Worm (Caenorhabditis elegans) whole organism, young adult: ENCODE data around the gene pgl-3.

Source experiments
- B0261.1 ChIP-seq: sonication (generic microtip); optimal IDR thresholded peaks from 2 replicates; lab custom pipeline; 2016; ENCODE audit warnings: mild to moderate bottlenecking, missing genetic modification characterization, moderate library complexity, missing compliant biosample characterization
- B0336.3 ChIP-seq: fragments of 200-800 bp; sonication (Bioruptor generic); IDR thresholded peaks from 2 replicates; pipeline ENCODE4 v1.3.6; 2022; ENCODE audit warnings: missing genetic modification characterization, missing compliant biosample characterization
- C17E4.6 ChIP-seq: fragments of 200-800 bp; sonication (Bioruptor generic); IDR thresholded peaks from 2 replicates; pipeline ENCODE4 v1.3.6; 2022; ENCODE audit warnings: missing genetic modification reagents, missing genetic modification characterization, missing compliant biosample characterization
- F22D6.2 ChIP-seq: sonication (generic microtip); optimal IDR thresholded peaks from 2 replicates; lab custom pipeline; 2016; ENCODE audit warnings: mild to moderate bottlenecking, missing genetic modification characterization, missing compliant biosample characterization
- F23B12.7 ChIP-seq: sonication (generic microtip); optimal IDR thresholded peaks from 2 replicates; lab custom pipeline; 2017; ENCODE audit warnings: missing genetic modification characterization, mild to moderate bottlenecking, missing compliant biosample characterization, antibody characterized with exemption, moderate library complexity; ENCODE audit not compliant: insufficient read depth
- F33H1.4 ChIP-seq: fragments of 200-800 bp; sonication (Bioruptor generic); IDR thresholded peaks from 2 replicates; pipeline ENCODE4 v1.3.6; 2022; ENCODE audit warnings: missing genetic modification reagents, missing genetic modification characterization, missing compliant biosample characterization
- F55B11.4 ChIP-seq: sonication (generic microtip); optimal IDR thresholded peaks from 2 replicates; lab custom pipeline; 2016; ENCODE audit warnings: missing compliant biosample characterization, missing genetic modification characterization, borderline replicate concordance; ENCODE audit not compliant: insufficient read depth
- F57A8.1 ChIP-seq: fragments of 200-800 bp; sonication (Bioruptor generic); optimal IDR thresholded peaks from 2 replicates; lab custom pipeline; 2018; ENCODE audit warnings: mild to moderate bottlenecking, missing genetic modification characterization, moderate library complexity, missing compliant biosample characterization
- F57C9.4 ChIP-seq: sonication (generic microtip); optimal IDR thresholded peaks from 2 replicates; lab custom pipeline; 2017; ENCODE audit warnings: mild to moderate bottlenecking, missing genetic modification characterization, missing compliant biosample characterization
- Y53F4B.3 ChIP-seq: fragments of 200-800 bp; sonication (Bioruptor generic); IDR thresholded peaks from 2 replicates; pipeline ENCODE4 v1.3.6; 2022; ENCODE audit warnings: missing genetic modification reagents, missing genetic modification characterization, missing compliant biosample characterization
- Y53G8AR.9 ChIP-seq: fragments of 200-800 bp; sonication (Bioruptor generic); conservative IDR thresholded peaks from 2 replicates; pipeline ENCODE4 v1.3.6; 2022; ENCODE audit warnings: missing genetic modification reagents, missing genetic modification characterization, missing compliant biosample characterization
- akir-1 ChIP-seq: fragments of 200-800 bp; sonication (Bioruptor generic); optimal IDR thresholded peaks from 2 replicates; lab custom pipeline; 2018; ENCODE audit warnings: mild to moderate bottlenecking, missing genetic modification characterization, moderate library complexity, missing compliant biosample characterization
- aptf-2 ChIP-seq: fragments of 200-800 bp; sonication (Bioruptor generic); conservative IDR thresholded peaks from 2 replicates; pipeline ENCODE4 v1.3.6; 2022; ENCODE audit warnings: missing genetic modification reagents, missing genetic modification characterization, missing compliant biosample characterization
- athp-1 ChIP-seq: sonication (generic microtip); optimal IDR thresholded peaks from 2 replicates; lab custom pipeline; 2017; ENCODE audit warnings: mild to moderate bottlenecking, missing genetic modification characterization, missing compliant biosample characterization
- attf-6 ChIP-seq: fragments of 200-800 bp; sonication (Bioruptor generic); IDR thresholded peaks from 2 replicates; pipeline ENCODE4 v1.3.6; 2022; ENCODE audit warnings: missing genetic modification reagents, missing genetic modification characterization, missing compliant biosample characterization
- cebp-1 ChIP-seq, 2 experiments: fragments of 200-800 bp in 1 of 2; sonication (Bioruptor generic) in 1 of 2; sonication (generic microtip) in 1 of 2; IDR thresholded peaks in 1 of 2; optimal IDR thresholded peaks in 1 of 2; 2 replicates each; pipeline versions ENCODE4 v1.3.6 to Lab custom; 2017 to 2022; ENCODE audit warnings: missing compliant biosample characterization in 2 of 2, missing genetic modification characterization in 2 of 2, mild to moderate bottlenecking in 1 of 2, missing genetic modification reagents in 1 of 2, moderate library complexity in 1 of 2
- ceh-79 ChIP-seq: sonication (generic microtip); optimal IDR thresholded peaks from 2 replicates; lab custom pipeline; 2017; ENCODE audit warnings: mild to moderate bottlenecking, missing genetic modification characterization, missing compliant biosample characterization
- chd-7 ChIP-seq: sonication (generic microtip); optimal IDR thresholded peaks from 2 replicates; lab custom pipeline; 2016; ENCODE audit warnings: mild to moderate bottlenecking, missing genetic modification characterization, moderate library complexity, missing compliant biosample characterization
- die-1 ChIP-seq: sonication (generic microtip); optimal IDR thresholded peaks from 2 replicates; lab custom pipeline; 2016; ENCODE audit warnings: missing genotype, mild to moderate bottlenecking, missing genetic modification characterization, missing compliant biosample characterization
- egl-18 ChIP-seq: fragments of 200-800 bp; sonication (Bioruptor generic); IDR thresholded peaks from 2 replicates; pipeline ENCODE4 v1.3.6; 2022; ENCODE audit warnings: missing genetic modification reagents, missing genetic modification characterization, missing compliant biosample characterization
- ets-4 ChIP-seq: fragments of 200-800 bp; sonication (Bioruptor generic); optimal IDR thresholded peaks from 2 replicates; lab custom pipeline; 2018; ENCODE audit warnings: mild to moderate bottlenecking, missing genetic modification characterization, missing compliant biosample characterization
- hmg-20 ChIP-seq: fragments of 200-800 bp; sonication (Bioruptor generic); IDR thresholded peaks from 2 replicates; pipeline ENCODE4 v1.3.6; 2022; ENCODE audit warnings: missing genetic modification reagents, missing genetic modification characterization, missing compliant biosample characterization
- hsf-1 ChIP-seq: fragments of 200-800 bp; sonication (Bioruptor generic); IDR thresholded peaks from 2 replicates; pipeline ENCODE4 v1.3.6; 2022; ENCODE audit warnings: missing genetic modification reagents, missing genetic modification characterization, missing compliant biosample characterization
- let-607 ChIP-seq, 2 experiments: fragments of 200-800 bp in 1 of 2; sonication (Bioruptor generic) in 1 of 2; sonication (generic microtip) in 1 of 2; optimal IDR thresholded peaks; 2 replicates each; lab custom pipeline; 2016 to 2018; ENCODE audit warnings: mild to moderate bottlenecking in 2 of 2, missing compliant biosample characterization in 2 of 2, missing genetic modification characterization in 2 of 2, moderate library complexity in 2 of 2, missing genotype in 1 of 2
- lin-26 ChIP-seq: fragments of 200-800 bp; sonication (Bioruptor generic); IDR thresholded peaks from 2 replicates; pipeline ENCODE4 v1.3.6; 2022; ENCODE audit warnings: missing genetic modification reagents, missing genetic modification characterization, missing compliant biosample characterization
- lir-1 ChIP-seq: fragments of 200-800 bp; sonication (Bioruptor generic); conservative IDR thresholded peaks from 2 replicates; pipeline ENCODE4 v1.3.6; 2022; ENCODE audit warnings: missing genetic modification reagents, missing genetic modification characterization, missing compliant biosample characterization
- madf-3 ChIP-seq: fragments of 200-800 bp; sonication (Bioruptor generic); IDR thresholded peaks from 2 replicates; pipeline ENCODE4 v1.3.6; 2022; ENCODE audit warnings: missing genetic modification reagents, missing genetic modification characterization, missing compliant biosample characterization
- madf-8 ChIP-seq: fragments of 200-800 bp; sonication (Bioruptor generic); conservative IDR thresholded peaks from 2 replicates; pipeline ENCODE4 v1.3.6; 2022; ENCODE audit warnings: missing genetic modification reagents, missing genetic modification characterization, missing compliant biosample characterization
- mcd-1 ChIP-seq: fragments of 200-800 bp; sonication (Bioruptor generic); IDR thresholded peaks from 2 replicates; pipeline ENCODE4 v1.3.6; 2022; ENCODE audit warnings: missing genetic modification reagents, missing genetic modification characterization, missing compliant biosample characterization
- nfya-2 ChIP-seq: fragments of 200-800 bp; sonication (Bioruptor generic); IDR thresholded peaks from 2 replicates; pipeline ENCODE4 v1.3.6; 2022; ENCODE audit warnings: missing genetic modification reagents, missing genetic modification characterization, missing compliant biosample characterization
- nhr-80 ChIP-seq: sonication (generic microtip); optimal IDR thresholded peaks from 2 replicates; lab custom pipeline; 2016; ENCODE audit warnings: missing genetic modification characterization, missing compliant biosample characterization
- sdz-38 ChIP-seq: sonication (generic microtip); optimal IDR thresholded peaks from 2 replicates; lab custom pipeline; 2016; ENCODE audit warnings: missing genotype, missing genetic modification characterization, missing compliant biosample characterization
- sea-2 ChIP-seq: fragments of 200-800 bp; sonication (Bioruptor generic); IDR thresholded peaks from 2 replicates; pipeline ENCODE4 v1.3.6; 2022; ENCODE audit warnings: missing genetic modification characterization, missing compliant biosample characterization
- snpc-1.1 ChIP-seq: sonication (generic microtip); optimal IDR thresholded peaks from 2 replicates; lab custom pipeline; 2017; ENCODE audit warnings: missing genetic modification characterization, mild to moderate bottlenecking, missing compliant biosample characterization, antibody characterized with exemption, moderate library complexity, missing genotype, missing genetic modification reagents; ENCODE audit not compliant: insufficient read depth
- snpc-1.3 ChIP-seq: sonication (generic microtip); optimal IDR thresholded peaks from 2 replicates; lab custom pipeline; 2017; ENCODE audit warnings: missing genetic modification characterization, mild to moderate bottlenecking, missing compliant biosample characterization, antibody characterized with exemption, moderate library complexity, missing genotype, missing genetic modification reagents; ENCODE audit not compliant: insufficient read depth
- snpc-4 ChIP-seq, 5 experiments: fragments of 150-350 bp in 1 of 5; sonication (generic microtip) in 4 of 5; optimal IDR thresholded peaks; 2 replicates each; lab custom pipeline; 2014 to 2018; ENCODE audit warnings: missing genetic modification characterization in 5 of 5, missing biosample characterization in 3 of 5, antibody characterized with exemption in 2 of 5, mild to moderate bottlenecking in 2 of 5, missing compliant biosample characterization in 2 of 5, missing genotype in 2 of 5, moderate library complexity in 2 of 5, missing genetic modification reagents in 1 of 5
- tlf-1 ChIP-seq: fragments of 200-800 bp; sonication (Bioruptor generic); optimal IDR thresholded peaks from 2 replicates; lab custom pipeline; 2018; ENCODE audit warnings: mild to moderate bottlenecking, missing genetic modification characterization, missing compliant biosample characterization
- unc-130 ChIP-seq: sonication (generic microtip); optimal IDR thresholded peaks from 2 replicates; lab custom pipeline; 2016; ENCODE audit warnings: missing genetic modification reagents, missing genetic modification characterization, missing compliant biosample characterization
- xnd-1 ChIP-seq: sonication (generic microtip); optimal IDR thresholded peaks from 2 replicates; lab custom pipeline; 2016; ENCODE audit warnings: missing genotype, missing genetic modification reagents, missing genetic modification characterization, missing compliant biosample characterization
- zfh-2 ChIP-seq: fragments of 200-800 bp; sonication (Bioruptor generic); conservative IDR thresholded peaks from 2 replicates; pipeline ENCODE4 v1.3.6; 2022; ENCODE audit warnings: missing genetic modification reagents, missing genetic modification characterization, missing compliant biosample characterization
- ztf-25 ChIP-seq: fragments of 200-800 bp; sonication (Bioruptor generic); IDR thresholded peaks from 2 replicates; pipeline ENCODE4 v1.3.6; 2022; ENCODE audit warnings: missing genetic modification reagents, missing genetic modification characterization, missing compliant biosample characterization

Gene pgl-3

DNA sequence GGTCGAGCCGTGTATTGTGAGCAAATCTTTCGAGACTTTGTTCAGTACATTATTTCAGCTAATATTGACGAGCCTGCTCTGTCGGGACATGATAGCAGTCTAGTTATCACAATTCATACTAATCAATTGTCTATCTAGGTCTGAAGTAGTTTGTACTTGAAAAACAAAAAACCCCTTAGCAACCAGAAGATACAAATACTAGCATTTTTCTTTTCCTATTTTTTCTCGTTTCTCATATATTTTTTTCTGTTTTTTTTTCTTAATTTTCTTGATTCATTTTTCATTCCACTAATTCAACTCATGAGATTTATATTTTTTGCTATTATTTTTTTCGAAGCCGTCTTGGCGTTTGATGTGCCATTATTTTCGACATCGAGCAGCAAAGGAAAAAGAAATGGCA, 31.4 kb downstream of the pgl-3 start, which contains the start of gene R02F11.9 (continued):
- no peak for TF ChIP-seq madf-8 (GFP tag; lab: Robert Waterston, UW)

DNA sequence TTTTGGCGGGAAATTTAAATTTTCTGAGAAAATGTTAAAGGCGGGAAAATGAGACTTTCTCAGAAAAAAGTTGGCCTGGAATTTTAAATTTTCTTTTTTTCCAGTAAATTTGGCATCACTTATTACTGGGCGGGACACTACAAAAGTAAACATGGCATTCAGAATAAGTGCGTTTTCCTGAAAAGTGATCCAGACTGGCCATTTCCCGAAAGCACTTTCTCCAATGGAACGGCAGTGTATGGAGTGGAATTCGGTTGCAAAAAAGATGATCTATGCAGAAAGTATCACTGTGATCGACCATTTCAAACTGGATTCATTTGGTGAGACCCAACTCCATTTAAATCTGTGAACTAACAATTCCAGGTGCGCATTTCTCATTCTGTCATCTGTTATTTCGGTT, 32.1 kb downstream of the pgl-3 start:
- no peak for TF ChIP-seq F23B12.7
- no peak for TF ChIP-seq ztf-25
- TF ChIP-seq attf-6 (GFP tag; lab: Robert Waterston, UW), result no peak
- no peak for TF ChIP-seq ets-4 (GFP tag; lab: Kevin White, UChicago)
- TF ChIP-seq die-1 (tag; lab: Kevin White, UChicago), result no peak
- no peak for TF ChIP-seq Y53F4B.3 (GFP tag; lab: Robert Waterston, UW)
- TF ChIP-seq B0261.1 (tag; lab: Kevin White, UChicago), result no peak
- TF ChIP-seq mcd-1 (GFP tag; lab: Robert Waterston, UW), result no peak
- TF ChIP-seq F57A8.1, result no peak
- no peak for TF ChIP-seq C17E4.6
- TF ChIP-seq hsf-1 (GFP tag; lab: Robert Waterston, UW), result no peak
- no peak for TF ChIP-seq egl-18 (GFP tag; lab: Robert Waterston, UW)
- no peak for TF ChIP-seq snpc-1.1 (tag; lab: Kevin White, UChicago)
- TF ChIP-seq unc-130 (GFP tag; lab: Kevin White, UChicago), result no peak
- TF ChIP-seq F57C9.4 (tag; lab: Kevin White, UChicago), result no peak
- no peak for TF ChIP-seq F33H1.4 (GFP tag; lab: Robert Waterston, UW)
- TF ChIP-seq, all 124 proteins: peak for 0

DNA sequence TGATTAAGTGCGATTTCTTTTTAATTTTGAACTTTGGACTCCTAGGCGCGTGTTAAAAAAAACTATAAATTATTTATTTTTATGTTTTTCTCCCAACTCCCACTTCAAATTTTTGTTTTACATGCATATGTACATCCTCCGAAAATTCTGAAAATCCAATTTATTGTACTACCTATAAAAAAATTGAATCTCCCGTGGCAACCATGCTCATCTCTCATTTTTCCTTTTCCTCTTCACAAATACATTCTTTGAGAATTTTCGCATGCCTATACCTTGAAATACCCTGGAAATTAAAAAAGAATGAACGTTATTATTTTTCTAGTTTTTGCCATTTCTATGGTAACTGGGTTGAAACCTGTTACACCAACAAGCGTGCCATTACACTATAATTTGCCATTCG, 33.0 kb downstream of the pgl-3 start, which contains the start of gene R02F11.10:
R02F11.10 (plus strand) TSS at position 301 of the 400 bp plus-strand sequence.
- TF ChIP-seq aptf-2 (GFP tag; lab: Robert Waterston, UW), result no peak
- TF ChIP-seq F55B11.4 (tag; lab: Kevin White, UChicago), result no peak
- TF ChIP-seq attf-6 (GFP tag; lab: Robert Waterston, UW), result no peak
- TF ChIP-seq Y53G8AR.9 (GFP tag; lab: Robert Waterston, UW), result no peak
- TF ChIP-seq chd-7 (tag; lab: Kevin White, UChicago), result no peak
- no peak for TF ChIP-seq F22D6.2 (tag; lab: Kevin White, UChicago)
- no peak for TF ChIP-seq athp-1
- TF ChIP-seq akir-1 (GFP tag; lab: Kevin White, UChicago), result no peak
- no peak for TF ChIP-seq nhr-80 (tag; lab: Kevin White, UChicago)
- no peak for TF ChIP-seq sea-2 (GFP tag; lab: Robert Waterston, UW)
- TF ChIP-seq snpc-1.3 (tag; lab: Kevin White, UChicago), result no peak
- no peak for TF ChIP-seq madf-3 (GFP tag; lab: Robert Waterston, UW)
- TF ChIP-seq ceh-79 (tag; lab: Kevin White, UChicago), result no peak
- TF ChIP-seq snpc-4 (GFP tag; optimal IDR thresholded peaks at IDR 0.05; lab: Kevin White, UChicago), result no peak
- TF ChIP-seq snpc-4 (tag; optimal IDR thresholded peaks at IDR 0.05; lab: Kevin White, UChicago), result no peak
- no peak for TF ChIP-seq sdz-38 (tag; lab: Kevin White, UChicago)
- TF ChIP-seq cebp-1 (GFP tag; IDR thresholded peaks at IDR 0.05; lab: Robert Waterston, UW), result no peak
- no peak for TF ChIP-seq cebp-1 (tag; optimal IDR thresholded peaks at IDR 0.05; lab: Kevin White, UChicago)

DNA sequence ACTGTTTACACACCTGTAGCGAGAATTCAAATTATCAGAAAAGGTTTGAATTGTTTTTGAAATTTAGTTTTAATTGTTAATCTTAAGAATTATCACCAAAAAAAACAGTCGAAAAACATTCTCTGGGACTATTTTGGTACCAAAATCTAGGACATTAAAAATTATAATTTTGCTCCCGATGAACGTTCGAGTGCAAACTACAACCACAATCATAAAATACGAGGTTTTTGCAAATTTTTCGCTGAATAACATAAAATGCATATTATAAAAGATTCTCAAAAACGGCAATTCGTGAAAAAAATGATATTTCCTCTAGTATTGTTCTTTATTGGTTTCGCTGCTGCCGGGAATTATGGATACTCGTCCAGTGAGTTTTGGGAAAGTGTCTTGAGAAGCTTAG, 34.6 kb downstream of the pgl-3 start, which contains the start of gene R02F11.12:
R02F11.12 (plus strand) TSS at position 301 of the 400 bp plus-strand sequence.
- TF ChIP-seq let-607 (tag; optimal IDR thresholded peaks at IDR 0.05; lab: Kevin White, UChicago), result no peak
- no peak for TF ChIP-seq xnd-1 (tag; lab: Kevin White, UChicago)
- no peak for TF ChIP-seq chd-7 (tag; lab: Kevin White, UChicago)
- no peak for TF ChIP-seq lin-26 (GFP tag; lab: Robert Waterston, UW)
- TF ChIP-seq hmg-20 (GFP tag; lab: Robert Waterston, UW), result no peak
- TF ChIP-seq zfh-2, result no peak
- TF ChIP-seq nfya-2 (GFP tag; lab: Robert Waterston, UW), result no peak
- no peak for TF ChIP-seq B0336.3
- TF ChIP-seq lir-1 (GFP tag; lab: Robert Waterston, UW), result no peak
- TF ChIP-seq ceh-79 (tag; lab: Kevin White, UChicago), result no peak
- no peak for TF ChIP-seq tlf-1 (GFP tag; lab: Kevin White, UChicago)
- TF ChIP-seq hsf-1 (GFP tag; lab: Robert Waterston, UW), result no peak
- TF ChIP-seq snpc-4 (GFP tag; optimal IDR thresholded peaks at IDR 0.05; lab: Kevin White, UChicago), result no peak
- TF ChIP-seq snpc-4 (tag; optimal IDR thresholded peaks at IDR 0.05; lab: Kevin White, UChicago), result no peak
- no peak for TF ChIP-seq ets-4 (GFP tag; lab: Kevin White, UChicago)
